Fruit fly (Drosophila melanogaster): ENCODE data around the gene CG14969.

The CG14969 gene

DNA sequence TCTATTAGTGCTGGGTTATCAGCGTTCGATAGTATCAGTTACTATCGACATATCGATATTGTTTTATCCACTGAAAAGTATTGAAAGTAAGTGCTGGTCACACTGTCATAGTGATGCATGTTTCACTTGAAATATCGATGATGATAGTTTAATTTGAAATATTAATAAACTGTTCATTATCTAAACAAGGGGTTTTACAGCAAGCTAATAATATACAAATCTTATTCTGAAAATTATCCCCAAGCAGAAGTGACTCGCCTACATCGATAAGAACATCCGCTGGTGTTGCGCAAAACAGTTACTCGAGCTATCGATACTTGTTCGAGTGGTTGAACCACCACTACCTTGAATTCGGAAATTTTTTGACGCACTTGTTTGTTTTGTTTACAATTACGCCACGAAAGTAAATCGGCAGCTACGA is 15.5 kb downstream of the CG14969 start, which contains the start of the genes PIG-C, CG12016 and Dpm2 (continued):
- TF ChIP-seq CG31388 (GFP tag; optimal IDR thresholded peaks at IDR 0.05): peak; percentile 25
- TF ChIP-seq CG6683 (GFP tag; optimal IDR thresholded peaks at IDR 0.05): no peak
- no peak for TF ChIP-seq ATbp (GFP tag; optimal IDR thresholded peaks at IDR 0.05)
- peak in 1 of 3 experiments; percentile 62 for TF ChIP-seq lola (GFP tag; optimal IDR thresholded peaks at IDR 0.05)
- 0 out of 2 replicates have a peak, but pooled peaks have one; percentile 23 for TF ChIP-seq CG10959 (GFP tag; IDR thresholded peaks at IDR 0.05)
- TF ChIP-seq row (GFP tag; IDR thresholded peaks at IDR 0.05): peak; percentile 94
- peak; percentile 56 for TF ChIP-seq caup (GFP tag; optimal IDR thresholded peaks at IDR 0.05; ENCODE audit: severe bottlenecking)
- TF ChIP-seq fu2 (GFP tag; optimal IDR thresholded peaks at IDR 0.05): peak; percentile 62
- TF ChIP-seq CG10979 (tag; optimal IDR thresholded peaks at IDR 0.05): peak; percentile 30
- TF ChIP-seq CG17359 (tag; optimal IDR thresholded peaks at IDR 0.05): peak; percentile 48
- TF ChIP-seq yki (optimal IDR thresholded peaks at IDR 0.05): no peak
- TF ChIP-seq CG11456 (GFP tag; IDR thresholded peaks at IDR 0.05): peak; percentile 76; the same call in 2 of the 3 replicates
- TF ChIP-seq pnt (GFP tag; optimal IDR thresholded peaks at IDR 0.05): peak; percentile 52
- TF ChIP-seq CG11696 (GFP tag; IDR thresholded peaks at IDR 0.05): no peak
- TF ChIP-seq CG2202 (tag; optimal IDR thresholded peaks at IDR 0.05): peak; percentile 31
- TF ChIP-seq Bdp1 (GFP tag; optimal IDR thresholded peaks at IDR 0.05): peak; percentile 50
- TF ChIP-seq Nf-YA (GFP tag; IDR thresholded peaks at IDR 0.05): 0 out of 2 replicates have a peak, but pooled peaks have one; percentile 6
- TF ChIP-seq CG14441 (GFP tag; IDR thresholded peaks at IDR 0.05): peak; percentile 50; the same call in 1 of the 2 replicates
- TF ChIP-seq CG31224 (GFP tag; IDR thresholded peaks at IDR 0.05): peak; percentile 53; the same call in 1 of the 2 replicates
- TF ChIP-seq CG10209 (GFP tag; optimal IDR thresholded peaks at IDR 0.05): peak; percentile 35
- peak; percentile 58 for TF ChIP-seq CG18476 (GFP tag; optimal IDR thresholded peaks at IDR 0.05)
- TF ChIP-seq sim (GFP tag; IDR thresholded peaks at IDR 0.05): no peak
- TF ChIP-seq Chrac-16 (GFP tag; optimal IDR thresholded peaks at IDR 0.05): peak; percentile 81
- peak; percentile 60 for TF ChIP-seq CG14667 (GFP tag; IDR thresholded peaks at IDR 0.05)
- no peak for TF ChIP-seq CTCF (GFP tag; optimal IDR thresholded peaks at IDR 0.05)
- TF ChIP-seq Gsc (GFP tag; IDR thresholded peaks at IDR 0.05): no peak
- TF ChIP-seq BtbVII (GFP tag; optimal IDR thresholded peaks at IDR 0.05): no peak
- peak; percentile 32 for TF ChIP-seq CG8281 (tag; optimal IDR thresholded peaks at IDR 0.05)
- peak; percentile 61; the same call in 1 of the 2 replicates for TF ChIP-seq al (GFP tag; IDR thresholded peaks at IDR 0.05)
- TF ChIP-seq Blimp-1 (GFP tag; optimal IDR thresholded peaks at IDR 0.05): peak; percentile 36
- TF ChIP-seq crc (GFP tag; optimal IDR thresholded peaks at IDR 0.05): no peak
- TF ChIP-seq CG7928 (GFP tag; optimal IDR thresholded peaks at IDR 0.05): peak; percentile 38
- no peak for TF ChIP-seq CG17568 (GFP tag; optimal IDR thresholded peaks at IDR 0.05)
- peak; percentile 92 for TF ChIP-seq stwl (tag; optimal IDR thresholded peaks at IDR 0.05)
- TF ChIP-seq pum (GFP tag; optimal IDR thresholded peaks at IDR 0.05): peak; percentile 69
- peak; percentile 60 for TF ChIP-seq zen (tag; optimal IDR thresholded peaks at IDR 0.05)
- no peak for TF ChIP-seq Dfd (GFP tag; optimal IDR thresholded peaks at IDR 0.05)
- TF ChIP-seq CG13287 (GFP tag; IDR thresholded peaks at IDR 0.05; ENCODE audit: partially characterized antibody): peak; percentile 97
- TF ChIP-seq CG4730 (GFP tag; IDR thresholded peaks at IDR 0.05): peak; percentile 49; the same call in 1 of the 2 replicates
- TF ChIP-seq sens-2 (GFP tag; IDR thresholded peaks at IDR 0.05): 0 out of 2 replicates have a peak, but pooled peaks have one; percentile 11
- no peak for TF ChIP-seq CG15011 (GFP tag; optimal IDR thresholded peaks at IDR 0.05)
- TF ChIP-seq CG12104 (GFP tag; optimal IDR thresholded peaks at IDR 0.05): peak; percentile 24
- peak; percentile 44 for TF ChIP-seq Aef1 (GFP tag; IDR thresholded peaks at IDR 0.05)
- peak; percentile 49 for TF ChIP-seq Dek (tag; optimal IDR thresholded peaks at IDR 0.05)
- peak; percentile 96 for TF ChIP-seq Ets65A (GFP tag)
- no peak for TF ChIP-seq CG7839 (tag; optimal IDR thresholded peaks at IDR 0.05)
- TF ChIP-seq rib (GFP tag; IDR thresholded peaks at IDR 0.05): no peak
- TF ChIP-seq Hr78 (GFP tag; optimal IDR thresholded peaks at IDR 0.05): no peak
- TF ChIP-seq CG11398 (GFP tag; optimal IDR thresholded peaks at IDR 0.05): no peak
- TF ChIP-seq CG3281 (GFP tag; optimal IDR thresholded peaks at IDR 0.05): peak; percentile 27
- peak; percentile 97 for TF ChIP-seq sna (GFP tag; IDR thresholded peaks at IDR 0.05; ENCODE audit: partially characterized antibody)
